Fruit fly (Drosophila melanogaster): ENCODE results near the gene CG1265.

CG1265 gene

dm6 chr3L:4288591-4289056 lies 34.0 kb downstream of the CG1265 start, which contains the start of gene Hexo1 (continued):
- TF ChIP-seq Poxn (GFP tag; IDR thresholded peaks at IDR 0.05): no peak
- TF ChIP-seq GATAe (GFP tag; conservative IDR thresholded peaks at IDR 0.05): peak; percentile 37; the same call in 1 of the 2 replicates
- TF ChIP-seq gcm2 (GFP tag; optimal IDR thresholded peaks at IDR 0.05): no peak
- TF ChIP-seq CG4282 (GFP tag; optimal IDR thresholded peaks at IDR 0.05): no peak
- TF ChIP-seq CG12659 (GFP tag; optimal IDR thresholded peaks at IDR 0.05): peak; percentile 27
- TF ChIP-seq CG15073 (GFP tag; optimal IDR thresholded peaks at IDR 0.05): no peak
- TF ChIP-seq CG15601 (tag; optimal IDR thresholded peaks at IDR 0.05): no peak
- TF ChIP-seq CG1529 (GFP tag; optimal IDR thresholded peaks at IDR 0.05): no peak
- TF ChIP-seq Hr51 (GFP tag; optimal IDR thresholded peaks at IDR 0.05): no peak
- TF ChIP-seq CG4854 (GFP tag; optimal IDR thresholded peaks at IDR 0.05): peak; percentile 2
- no peak for TF ChIP-seq CG14965 (GFP tag; optimal IDR thresholded peaks at IDR 0.05; ENCODE audit: borderline replicate concordance)
- TF ChIP-seq abd-A (tag; optimal IDR thresholded peaks at IDR 0.05): no peak
- TF ChIP-seq CG14050 (GFP tag; IDR thresholded peaks at IDR 0.05): no peak
- no peak for TF ChIP-seq bowl (GFP tag; IDR thresholded peaks at IDR 0.05)
- TF ChIP-seq CG30403 (GFP tag; optimal IDR thresholded peaks at IDR 0.05): peak; percentile 37
- TF ChIP-seq sr (GFP tag; IDR thresholded peaks at IDR 0.05): no peak
- TF ChIP-seq CG14014 (GFP tag; IDR thresholded peaks at IDR 0.05): 0 out of 2 replicates have a peak, but pooled peaks have one; percentile 16
- TF ChIP-seq bbx (GFP tag; IDR thresholded peaks at IDR 0.05; ENCODE audit: partially characterized antibody): no peak
- no peak for TF ChIP-seq HLH54F (GFP tag; optimal IDR thresholded peaks at IDR 0.05)
- TF ChIP-seq sd (tag; optimal IDR thresholded peaks at IDR 0.05): peak; percentile 19
- TF ChIP-seq Optix (GFP tag; IDR thresholded peaks at IDR 0.05): no peak
- TF ChIP-seq Doc2 (GFP tag; IDR thresholded peaks at IDR 0.05): no peak
- TF ChIP-seq CG10654 (GFP tag; optimal IDR thresholded peaks at IDR 0.05): no peak
- no peak for TF ChIP-seq CG10209 (GFP tag; optimal IDR thresholded peaks at IDR 0.05)
- TF ChIP-seq cad (GFP tag; optimal IDR thresholded peaks at IDR 0.05): no peak
- no peak for TF ChIP-seq Side (GFP tag; optimal IDR thresholded peaks at IDR 0.05)
- no peak for TF ChIP-seq trh (GFP tag; optimal IDR thresholded peaks at IDR 0.05)
- no peak for TF ChIP-seq CG31365 (tag; optimal IDR thresholded peaks at IDR 0.05)
- TF ChIP-seq Drgx (GFP tag; IDR thresholded peaks at IDR 0.05): 0 out of 2 replicates have a peak, but pooled peaks have one; percentile 15
- no peak for TF ChIP-seq CG10431 (GFP tag; optimal IDR thresholded peaks at IDR 0.05)
- TF ChIP-seq aop (GFP tag; IDR thresholded peaks at IDR 0.05): no peak
- TF ChIP-seq CG7928 (GFP tag; optimal IDR thresholded peaks at IDR 0.05): no peak
- TF ChIP-seq gem (tag; optimal IDR thresholded peaks at IDR 0.05): no peak
- no peak for TF ChIP-seq CG10959 (GFP tag; IDR thresholded peaks at IDR 0.05)
- TF ChIP-seq wdn (GFP tag; IDR thresholded peaks at IDR 0.05): 0 out of 2 replicates have a peak, but pooled peaks have one; percentile 33
- peak; percentile 78 for TF ChIP-seq CG15514 (GFP tag; optimal IDR thresholded peaks at IDR 0.05)
- peak; percentile 34 for TF ChIP-seq CG12219 (GFP tag; optimal IDR thresholded peaks at IDR 0.05)
- no peak for TF ChIP-seq CG13775 (GFP tag; optimal IDR thresholded peaks at IDR 0.05)
- TF ChIP-seq ewg (GFP tag; optimal IDR thresholded peaks at IDR 0.05): no peak
- TF ChIP-seq CG3726 (GFP tag; IDR thresholded peaks at IDR 0.05): no peak
- no peak for TF ChIP-seq jigr1 (GFP tag; IDR thresholded peaks at IDR 0.05)
- peak; percentile 54 for TF ChIP-seq CG13296 (GFP tag; optimal IDR thresholded peaks at IDR 0.05)
- no peak for TF ChIP-seq D19B (GFP tag; optimal IDR thresholded peaks at IDR 0.05)
- TF ChIP-seq CG8765 (GFP tag; IDR thresholded peaks at IDR 0.05): no peak
- TF ChIP-seq HmgZ (tag; optimal IDR thresholded peaks at IDR 0.05): peak; percentile 55
- no peak for TF ChIP-seq run (tag; optimal IDR thresholded peaks at IDR 0.05)
- no peak for TF ChIP-seq CG14667 (GFP tag; IDR thresholded peaks at IDR 0.05)
- no peak for TF ChIP-seq CG8478 (optimal IDR thresholded peaks at IDR 0.05)
- TF ChIP-seq tgo (GFP tag; IDR thresholded peaks at IDR 0.05): no peak
- no peak for TF ChIP-seq ase (GFP tag; IDR thresholded peaks at IDR 0.05)
- no peak for TF ChIP-seq ssp (GFP tag; IDR thresholded peaks at IDR 0.05)
- no peak; the same call in 1 of the 2 replicates for TF ChIP-seq MBD-R2 (GFP tag; IDR thresholded peaks at IDR 0.05)
